Worm (Caenorhabditis elegans) whole organism, L1 larva: ENCODE measurements around the gene srx-34.

ENCODE experiments used
- C34B4.2 ChIP-seq: sonication (generic microtip); optimal IDR thresholded peaks from 2 replicates; lab custom pipeline; 2017; ENCODE audit warnings: mild to moderate bottlenecking, missing genetic modification characterization, missing compliant biosample characterization
- blmp-1 ChIP-seq: fragments of 150-350 bp; optimal IDR thresholded peaks from 2 replicates; lab custom pipeline; 2014; ENCODE audit warnings: missing biosample characterization, missing genetic modification characterization
- ceh-82 ChIP-seq, 3 experiments: fragments of 150-350 bp in 1 of 3; sonication (generic microtip) in 2 of 3; optimal IDR thresholded peaks; 2 replicates each; lab custom pipeline; 2014 to 2017; ENCODE audit warnings: missing biosample characterization in 3 of 3, missing genetic modification characterization in 3 of 3
- ceh-88 ChIP-seq: fragments of 200-800 bp; sonication (Bioruptor generic); IDR thresholded peaks from 2 replicates; pipeline ENCODE4 v1.3.6; 2022; ENCODE audit warnings: missing genetic modification characterization, missing compliant biosample characterization
- ceh-90 ChIP-seq: sonication (generic microtip); optimal IDR thresholded peaks from 2 replicates; lab custom pipeline; 2016; ENCODE audit warnings: missing genetic modification characterization, missing compliant biosample characterization
- ces-1 ChIP-seq: fragments of 150-350 bp; optimal IDR thresholded peaks from 2 replicates; lab custom pipeline; 2014; ENCODE audit warnings: missing biosample characterization, missing genetic modification reagents, missing genetic modification characterization
- dsc-1 ChIP-seq: sonication (generic microtip); optimal IDR thresholded peaks from 2 replicates; lab custom pipeline; 2016; ENCODE audit warnings: mild to moderate bottlenecking, missing genetic modification characterization, missing compliant biosample characterization
- efl-1 ChIP-seq, 4 experiments: fragments of 150-350 bp; optimal IDR thresholded peaks in 3 of 4; peaks in 1 of 4; 1 replicate in 1 of 4; 2 replicates in 3 of 4; lab custom pipeline; 2014; ENCODE audit warnings: missing biosample characterization in 2 of 4, missing genetic modification characterization in 2 of 4, missing genetic modification reagents in 2 of 4
- efl-3 ChIP-seq: fragments of 200-800 bp; sonication (Bioruptor generic); optimal IDR thresholded peaks from 2 replicates; lab custom pipeline; 2018; ENCODE audit warnings: mild to moderate bottlenecking, missing genetic modification characterization, missing compliant biosample characterization
- egl-27 ChIP-seq, 2 experiments: fragments of 150-350 bp in 1 of 2; sonication (generic microtip); optimal IDR thresholded peaks; 3 replicates each; lab custom pipeline; 2017 to 2018; ENCODE audit warnings: missing biosample characterization in 2 of 2, missing genetic modification characterization in 2 of 2, missing genetic modification reagents in 2 of 2
- fkh-10 ChIP-seq: sonication (generic microtip); optimal IDR thresholded peaks from 2 replicates; lab custom pipeline; 2017; ENCODE audit warnings: missing biosample characterization, missing genetic modification reagents, missing genetic modification characterization
- fkh-4 ChIP-seq: sonication (generic microtip); optimal IDR thresholded peaks from 2 replicates; lab custom pipeline; 2016; ENCODE audit warnings: missing compliant biosample characterization, missing genetic modification characterization, borderline replicate concordance
- hlh-4 ChIP-seq: sonication (generic microtip); optimal IDR thresholded peaks from 2 replicates; lab custom pipeline; 2016; ENCODE audit warnings: mild to moderate bottlenecking, missing genetic modification characterization, missing compliant biosample characterization
- irx-1 ChIP-seq: sonication (generic microtip); optimal IDR thresholded peaks from 2 replicates; lab custom pipeline; 2016; ENCODE audit warnings: missing genetic modification characterization, missing compliant biosample characterization
- isw-1 ChIP-seq: fragments of 200-800 bp; sonication (Bioruptor generic); IDR thresholded peaks from 2 replicates; pipeline ENCODE4 v1.3.6; 2022; ENCODE audit warnings: missing genetic modification characterization, missing compliant biosample characterization
- lin-14 ChIP-seq: fragments of 200-800 bp; sonication (Bioruptor generic); optimal IDR thresholded peaks from 2 replicates; lab custom pipeline; 2018; ENCODE audit warnings: mild to moderate bottlenecking, missing genetic modification characterization, moderate library complexity, missing compliant biosample characterization
- lin-35 ChIP-seq, 2 experiments: fragments of 150-350 bp; optimal IDR thresholded peaks; 2 replicates each; lab custom pipeline; 2014; ENCODE audit warnings: missing biosample characterization in 2 of 2, missing genetic modification characterization in 2 of 2, missing genetic modification reagents in 2 of 2
- lsy-2 ChIP-seq, 2 experiments: fragments of 150-350 bp; optimal IDR thresholded peaks; 2 replicates each; lab custom pipeline; 2014; ENCODE audit warnings: missing biosample characterization in 2 of 2, missing genetic modification characterization in 2 of 2
- mdl-1 ChIP-seq, 2 experiments: fragments of 150-350 bp; optimal IDR thresholded peaks; 2 replicates each; lab custom pipeline; 2014 to 2017; ENCODE audit warnings: missing biosample characterization in 2 of 2, missing genetic modification characterization in 2 of 2, inconsistent platforms in 1 of 2
- nhr-20 ChIP-seq: sonication (generic microtip); optimal IDR thresholded peaks from 2 replicates; lab custom pipeline; 2016; ENCODE audit warnings: mild to moderate bottlenecking, missing genetic modification characterization, missing compliant biosample characterization
- nhr-237 ChIP-seq: fragments of 150-350 bp; optimal IDR thresholded peaks from 2 replicates; lab custom pipeline; 2014; ENCODE audit warnings: missing biosample characterization, missing genetic modification characterization
- nhr-47 ChIP-seq: sonication (generic microtip); optimal IDR thresholded peaks from 2 replicates; lab custom pipeline; 2016; ENCODE audit warnings: mild to moderate bottlenecking, missing genetic modification characterization, moderate library complexity, missing compliant biosample characterization
- nhr-71 ChIP-seq: sonication (generic microtip); optimal IDR thresholded peaks from 2 replicates; lab custom pipeline; 2016; ENCODE audit warnings: mild to moderate bottlenecking, missing genetic modification characterization, moderate library complexity, missing compliant biosample characterization
- nhr-76 ChIP-seq: sonication (generic microtip); optimal IDR thresholded peaks from 2 replicates; lab custom pipeline; 2017; ENCODE audit warnings: missing biosample characterization, missing genetic modification characterization
- nhr-84 ChIP-seq: sonication (generic microtip); optimal IDR thresholded peaks from 2 replicates; lab custom pipeline; 2017; ENCODE audit warnings: missing biosample characterization, missing genetic modification characterization
- nhr-90 ChIP-seq: sonication (generic microtip); optimal IDR thresholded peaks from 2 replicates; lab custom pipeline; 2016; ENCODE audit warnings: mild to moderate bottlenecking, missing genetic modification characterization, missing compliant biosample characterization; ENCODE audit not compliant: poor library complexity
- pag-3 ChIP-seq: sonication (generic microtip); optimal IDR thresholded peaks from 2 replicates; lab custom pipeline; 2017; ENCODE audit warnings: missing genetic modification characterization, mild to moderate bottlenecking, missing compliant biosample characterization, antibody characterized with exemption, borderline replicate concordance; ENCODE audit not compliant: insufficient read depth
- pax-3 ChIP-seq: fragments of 200-800 bp; sonication (Bioruptor generic); optimal IDR thresholded peaks from 2 replicates; lab custom pipeline; 2018; ENCODE audit warnings: mild to moderate bottlenecking, missing genetic modification characterization, moderate library complexity, missing compliant biosample characterization
- sox-4 ChIP-seq: sonication (generic microtip); optimal IDR thresholded peaks from 2 replicates; lab custom pipeline; 2016; ENCODE audit warnings: missing genetic modification characterization, missing compliant biosample characterization
- sptf-1 ChIP-seq: fragments of 150-350 bp; optimal IDR thresholded peaks from 2 replicates; lab custom pipeline; 2014; ENCODE audit warnings: missing biosample characterization, missing genetic modification characterization
- sup-37 ChIP-seq: fragments of 200-800 bp; sonication (Bioruptor generic); optimal IDR thresholded peaks from 2 replicates; lab custom pipeline; 2018; ENCODE audit warnings: mild to moderate bottlenecking, missing genetic modification characterization, missing compliant biosample characterization
- tbx-2 ChIP-seq: sonication (generic microtip); optimal IDR thresholded peaks from 2 replicates; lab custom pipeline; 2016; ENCODE audit warnings: missing genetic modification characterization, missing compliant biosample characterization
- unc-30 ChIP-seq: sonication (generic microtip); optimal IDR thresholded peaks from 2 replicates; lab custom pipeline; 2017; ENCODE audit warnings: missing biosample characterization, missing genetic modification characterization
- unc-62 ChIP-seq: fragments of 150-350 bp; optimal IDR thresholded peaks from 2 replicates; lab custom pipeline; 2014; ENCODE audit warnings: missing biosample characterization, missing genetic modification reagents, missing genetic modification characterization
- unc-86 ChIP-seq: sonication (generic microtip); optimal IDR thresholded peaks from 2 replicates; lab custom pipeline; 2016; ENCODE audit warnings: missing genetic modification characterization, missing compliant biosample characterization
- unc-98 ChIP-seq: fragments of 200-800 bp; sonication (Bioruptor generic); IDR thresholded peaks from 2 replicates; pipeline ENCODE4 v1.3.6; 2022; ENCODE audit warnings: missing genetic modification characterization, missing compliant biosample characterization
- zip-4 ChIP-seq: fragments of 200-800 bp; sonication (Bioruptor generic); optimal IDR thresholded peaks from 2 replicates; lab custom pipeline; 2018; ENCODE audit warnings: mild to moderate bottlenecking, missing genetic modification characterization, moderate library complexity, missing compliant biosample characterization
- ztf-11 ChIP-seq, 2 experiments: sonication (generic microtip); optimal IDR thresholded peaks; 2 replicates each; lab custom pipeline; 2016 to 2017; ENCODE audit warnings: missing genetic modification characterization in 2 of 2, missing biosample characterization in 1 of 2, missing compliant biosample characterization in 1 of 2
- ztf-4 ChIP-seq: fragments of 150-350 bp; optimal IDR thresholded peaks from 2 replicates; lab custom pipeline; 2014; ENCODE audit warnings: missing biosample characterization, missing genetic modification characterization

The srx-34 gene

DNA sequence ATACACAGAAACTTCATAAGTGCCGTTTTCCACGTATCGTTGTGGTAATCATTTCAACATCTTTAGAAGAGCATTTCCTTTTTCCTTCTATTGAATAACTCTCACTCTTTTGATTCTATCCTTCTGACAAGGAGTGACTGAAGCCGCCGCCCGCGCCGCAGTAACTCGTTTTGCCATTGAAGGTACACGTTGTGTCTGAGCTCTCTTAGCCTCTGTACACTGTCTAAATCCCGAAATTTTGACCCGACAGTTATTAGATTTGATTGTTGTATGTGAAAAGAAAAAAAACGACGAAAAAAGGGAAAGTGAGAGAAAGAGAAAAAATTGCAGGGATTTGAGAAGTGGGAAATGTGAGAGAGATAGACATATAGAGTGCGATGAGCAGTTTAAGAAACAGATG is 8.8 kb downstream of the srx-34 start:
- no peak for TF ChIP-seq nhr-90 (tag; lab: Kevin White, UChicago)
- peak; percentile 79 for TF ChIP-seq lin-14 (GFP tag; lab: Kevin White, UChicago)
- no peak for TF ChIP-seq lin-35 (GFP tag; optimal IDR thresholded peaks at IDR 0.05; lab: Kevin White, UChicago)
- no peak for TF ChIP-seq unc-30
- no peak for TF ChIP-seq nhr-237 (tag; lab: Kevin White, UChicago)
- TF ChIP-seq ztf-11 (tag; optimal IDR thresholded peaks at IDR 0.05; lab: Kevin White, UChicago): no peak
- TF ChIP-seq egl-27 (tag; optimal IDR thresholded peaks at IDR 0.05; lab: Kevin White, UChicago): no peak
- TF ChIP-seq fkh-10 (GFP tag; lab: Kevin White, UChicago): peak; percentile 89
- TF ChIP-seq irx-1 (tag; lab: Kevin White, UChicago): peak; percentile 12
- TF ChIP-seq efl-1 (optimal IDR thresholded peaks at IDR 0.05; lab: Kevin White, UChicago): no peak
- TF ChIP-seq efl-1 (GFP tag; optimal IDR thresholded peaks at IDR 0.05 in 1 of 2; lab: Kevin White, UChicago): no peak
- no peak for TF ChIP-seq unc-62 (GFP tag; lab: Kevin White, UChicago)
- no peak for TF ChIP-seq fkh-4
- no peak for TF ChIP-seq isw-1 (GFP tag; lab: Robert Waterston, UW)
- no peak for TF ChIP-seq C34B4.2 (tag; lab: Kevin White, UChicago)
- no peak for TF ChIP-seq ztf-4 (tag; lab: Kevin White, UChicago)
- no peak for TF ChIP-seq dsc-1 (tag; lab: Kevin White, UChicago)
- TF ChIP-seq ceh-90 (tag; lab: Kevin White, UChicago): no peak
- TF ChIP-seq nhr-71: peak; percentile 28
- TF ChIP-seq unc-86: no peak
- TF ChIP-seq pag-3 (tag; lab: Kevin White, UChicago): no peak
- TF ChIP-seq nhr-20 (tag; lab: Kevin White, UChicago): no peak
- peak; percentile 22 for TF ChIP-seq blmp-1 (tag; lab: Kevin White, UChicago)
- peak in 1 of 2 experiments; percentile 23 for TF ChIP-seq lsy-2 (tag; optimal IDR thresholded peaks at IDR 0.05; lab: Kevin White, UChicago)
- no peak for TF ChIP-seq tbx-2 (tag; lab: Kevin White, UChicago)
- TF ChIP-seq pax-3 (tag; lab: Kevin White, UChicago): no peak
- peak; percentile 63 for TF ChIP-seq ces-1 (GFP tag; lab: Kevin White, UChicago)
- TF ChIP-seq, all 84 proteins: peak for 7

DNA sequence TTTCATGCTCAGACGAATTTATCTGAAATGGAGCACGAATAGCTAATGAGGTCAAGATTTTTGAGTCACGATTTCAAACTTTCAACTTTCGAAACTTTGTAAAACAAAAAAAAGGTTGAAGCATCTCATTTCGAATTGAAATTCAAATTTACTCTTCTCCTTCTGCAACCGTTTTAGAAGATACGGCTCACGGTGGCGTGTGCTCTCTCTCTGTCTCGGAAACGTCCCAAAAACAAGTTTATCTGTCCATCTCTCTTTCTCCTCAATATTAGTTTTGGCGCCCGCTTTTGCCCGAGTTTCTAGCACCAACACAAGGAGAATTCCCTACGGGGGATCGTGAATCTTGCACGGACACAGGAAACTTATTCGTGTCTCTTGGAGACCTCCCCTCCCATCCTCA is 9.7 kb downstream of the srx-34 start:
- no peak for TF ChIP-seq ceh-82 (tag; optimal IDR thresholded peaks at IDR 0.05; lab: Kevin White, UChicago)
- TF ChIP-seq lin-14 (GFP tag; lab: Kevin White, UChicago): peak; percentile 26
- TF ChIP-seq fkh-10 (GFP tag; lab: Kevin White, UChicago): peak; percentile 55
- TF ChIP-seq ztf-11 (tag; optimal IDR thresholded peaks at IDR 0.05; lab: Kevin White, UChicago): no peak
- no peak for TF ChIP-seq nhr-76 (tag; lab: Kevin White, UChicago)

DNA sequence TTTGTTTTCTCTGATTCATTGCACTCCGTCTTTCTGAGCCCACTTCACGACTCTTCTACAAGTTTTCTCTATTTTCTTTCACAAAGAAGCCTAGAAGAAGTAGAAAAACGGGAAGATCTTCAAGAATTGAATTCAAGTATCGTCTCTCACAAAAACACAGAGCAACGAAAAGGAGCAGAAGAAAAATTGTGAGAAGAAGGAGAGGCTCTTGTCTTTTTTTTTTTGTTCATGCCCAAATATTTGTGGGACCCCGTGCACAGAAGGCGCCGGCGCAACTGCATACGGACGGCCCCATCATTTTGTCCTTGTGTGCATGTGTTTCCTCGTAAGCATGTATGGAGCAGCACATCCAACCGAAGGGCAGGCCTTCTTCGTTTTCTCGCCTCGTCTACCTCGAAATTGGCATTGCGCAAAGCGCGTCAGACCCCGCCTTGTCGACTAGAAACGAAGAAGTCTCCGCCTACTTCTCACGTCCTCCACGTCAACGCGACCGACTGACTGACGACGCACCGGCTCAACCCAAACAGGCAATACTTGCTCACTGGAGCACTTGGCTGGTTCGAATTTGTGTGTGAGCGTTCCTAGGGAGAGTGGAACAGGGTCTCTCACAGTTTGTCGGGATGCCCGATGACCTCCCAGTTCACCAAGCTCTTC is 13.4 kb downstream of the srx-34 start:
- peak; percentile 44 for TF ChIP-seq lin-14 (GFP tag; lab: Kevin White, UChicago)
- no peak for TF ChIP-seq sptf-1 (tag; lab: Kevin White, UChicago)
- peak; percentile 60 for TF ChIP-seq fkh-10 (GFP tag; lab: Kevin White, UChicago)

DNA sequence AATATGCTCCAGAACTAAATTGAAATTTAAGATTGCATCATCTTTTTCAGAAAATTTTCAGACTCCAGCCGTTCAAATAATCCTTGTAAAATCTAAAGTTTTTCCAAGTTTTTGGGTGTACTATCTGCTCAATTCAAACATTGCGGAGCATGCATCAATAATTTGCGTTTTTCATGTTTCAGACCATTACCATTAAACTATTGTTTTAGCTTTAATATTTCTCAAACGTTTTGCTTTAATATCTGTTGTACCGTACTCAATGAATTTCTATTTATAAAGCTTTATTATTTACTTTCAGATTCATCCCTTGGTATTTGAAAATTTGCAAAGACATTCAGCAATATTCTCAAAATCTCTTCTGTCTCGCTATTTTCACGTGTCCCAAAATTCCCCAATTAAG is 16.8 kb downstream of the srx-34 start, which contains the start of gene odr-2:
TSS of gene odr-2 (plus strand) at position 301 of the 400 bp plus-strand sequence.
- TF ChIP-seq ceh-82 (tag; optimal IDR thresholded peaks at IDR 0.05; lab: Kevin White, UChicago) (no peak), unc-98 (GFP tag; lab: Robert Waterston, UW) (no peak), nhr-76 (tag; lab: Kevin White, UChicago) (no peak), nhr-84 (tag; lab: Kevin White, UChicago) (no peak), zip-4 (GFP tag; lab: Kevin White, UChicago) (no peak), sox-4 (tag; lab: Kevin White, UChicago) (no peak), efl-3 (GFP tag; lab: Kevin White, UChicago) (no peak), sup-37 (GFP tag; lab: Kevin White, UChicago) (no peak), nhr-47 (tag; lab: Kevin White, UChicago) (no peak), mdl-1 (tag; optimal IDR thresholded peaks at IDR 0.05; lab: Kevin White, UChicago) (no peak), hlh-4 (tag; lab: Kevin White, UChicago) (no peak), ceh-88 (no peak)
- TF ChIP-seq, all 84 proteins: peak for 0
